Worm (Caenorhabditis elegans): ENCODE results near the gene F38B7.10.
A peak's percentile ranks its signal among the peaks of the same experiment; 100 is the strongest.

F38B7.10 gene

ce11 chrV:11531831-11532534 is 13.3 kb upstream of the F38B7.10 start (continued):
- TF ChIP-seq lin-13 (GFP tag; optimal IDR thresholded peaks at IDR 0.05) = peak; percentile 30
- peak; percentile 98 for TF ChIP-seq mxl-3 (GFP tag; optimal IDR thresholded peaks at IDR 0.05)
- peak; percentile 62 for TF ChIP-seq nhr-10 (tag; optimal IDR thresholded peaks at IDR 0.05)
- TF ChIP-seq mep-1 (tag; optimal IDR thresholded peaks at IDR 0.05) = peak; percentile 81
- no peak for TF ChIP-seq Y75B8A.6 (GFP tag; IDR thresholded peaks at IDR 0.05)
- no peak for TF ChIP-seq D1046.2 (GFP tag; IDR thresholded peaks at IDR 0.05)
- TF ChIP-seq lin-15B (tag; optimal IDR thresholded peaks at IDR 0.05) = no peak
- no peak for TF ChIP-seq ztf-11 (tag; optimal IDR thresholded peaks at IDR 0.05)
- TF ChIP-seq nhr-42 (GFP tag; IDR thresholded peaks at IDR 0.05) = no peak
- peak; percentile 59; the same call in 1 of the 2 replicates for TF ChIP-seq ceh-20 (GFP tag; IDR thresholded peaks at IDR 0.05)
- no peak for TF ChIP-seq snpc-1.2 (GFP tag; IDR thresholded peaks at IDR 0.05)
- peak; percentile 78 to 96 for TF ChIP-seq mdl-1 (tag; optimal IDR thresholded peaks at IDR 0.05)
- TF ChIP-seq hlh-11 (tag; optimal IDR thresholded peaks at IDR 0.05) = peak; percentile 99
- peak; percentile 43; the same call in 1 of the 2 replicates for TF ChIP-seq ctbp-1 (GFP tag; IDR thresholded peaks at IDR 0.05)
- TF ChIP-seq nhr-77 (tag; optimal IDR thresholded peaks at IDR 0.05) = peak; percentile 40
- TF ChIP-seq dve-1 (tag; optimal IDR thresholded peaks at IDR 0.05; ENCODE audit: insufficient read depth) = peak; percentile 92
- 0 out of 2 replicates have a peak, but pooled peaks have one; percentile 24 for TF ChIP-seq nhr-41 (GFP tag; IDR thresholded peaks at IDR 0.05)
- TF ChIP-seq ama-1 (optimal IDR thresholded peaks at IDR 0.05) = no peak
- TF ChIP-seq daf-16 (GFP tag; optimal IDR thresholded peaks at IDR 0.05) = peak; percentile 62 to 96
- TF ChIP-seq daf-16 (tag; optimal IDR thresholded peaks at IDR 0.05) = peak; percentile 91
- no peak for TF ChIP-seq zag-1 (tag; optimal IDR thresholded peaks at IDR 0.05)
- TF ChIP-seq nhr-28 (tag; optimal IDR thresholded peaks at IDR 0.05) = peak; percentile 94
- 0 out of 2 replicates have a peak, but pooled peaks have one; percentile 31 for TF ChIP-seq mdt-29 (GFP tag; IDR thresholded peaks at IDR 0.05)
- TF ChIP-seq lin-39 (tag; optimal IDR thresholded peaks at IDR 0.05) = no peak
- TF ChIP-seq aly-2 (tag; optimal IDR thresholded peaks at IDR 0.05) = no peak
- no peak for TF ChIP-seq Y5F2A.4 (GFP tag; optimal IDR thresholded peaks at IDR 0.05)
- no peak for TF ChIP-seq egl-43 (GFP tag; IDR thresholded peaks at IDR 0.05)
- no peak for TF ChIP-seq F37D6.2 (tag; optimal IDR thresholded peaks at IDR 0.05)
- TF ChIP-seq skn-1 (tag; optimal IDR thresholded peaks at IDR 0.05) = no peak
- TF ChIP-seq unc-62 (GFP tag; optimal IDR thresholded peaks at IDR 0.05 in 1 of 2) = peak in 1 of 2 experiments; percentile 98
- no peak for TF ChIP-seq unc-62 (tag; optimal IDR thresholded peaks at IDR 0.05)
- peak; percentile 80 for TF ChIP-seq nhr-25 (tag; optimal IDR thresholded peaks at IDR 0.05; ENCODE audit: borderline replicate concordance, insufficient read depth)
- TF ChIP-seq Y105C5A.15 (GFP tag; IDR thresholded peaks at IDR 0.05) = no peak
- TF ChIP-seq lin-38 (GFP tag; IDR thresholded peaks at IDR 0.05) = peak; percentile 48
- TF ChIP-seq daf-19 (GFP tag; conservative IDR thresholded peaks at IDR 0.05) = no peak
- TF ChIP-seq aha-1 (tag) = peak; percentile 88
- TF ChIP-seq snpc-4 (tag; optimal IDR thresholded peaks at IDR 0.05) = no peak

ce11 chrV:11532535-11532853 is 12.8 kb upstream of the F38B7.10 start:
- TF ChIP-seq F37D6.2 (tag; optimal IDR thresholded peaks at IDR 0.05) = no peak
- TF ChIP-seq aly-2 (tag; optimal IDR thresholded peaks at IDR 0.05) = no peak
- TF ChIP-seq zag-1 (tag; optimal IDR thresholded peaks at IDR 0.05) = no peak
- peak; percentile 11 for TF ChIP-seq ama-1 (optimal IDR thresholded peaks at IDR 0.05)
- TF ChIP-seq fos-1 (tag; optimal IDR thresholded peaks at IDR 0.05) = no peak
- TF ChIP-seq dmd-6 (GFP tag; IDR thresholded peaks at IDR 0.05) = 0 out of 2 replicates have a peak, but pooled peaks have one; percentile 4
- no peak for TF ChIP-seq T20F7.1 (GFP tag; optimal IDR thresholded peaks at IDR 0.05)
- TF ChIP-seq aha-1 (tag) = peak; percentile 24
- TF ChIP-seq unc-62 (GFP tag; optimal IDR thresholded peaks at IDR 0.05 in 1 of 2) = peak in 1 of 2 experiments; percentile 93
- no peak for TF ChIP-seq unc-62 (tag; optimal IDR thresholded peaks at IDR 0.05)
- TF ChIP-seq hmg-1.1 (GFP tag; IDR thresholded peaks at IDR 0.05) = no peak
- no peak for TF ChIP-seq dve-1 (tag; optimal IDR thresholded peaks at IDR 0.05; ENCODE audit: insufficient read depth)
- no peak for TF ChIP-seq lin-39 (tag; optimal IDR thresholded peaks at IDR 0.05)
- no peak for TF ChIP-seq nhr-237 (tag; optimal IDR thresholded peaks at IDR 0.05)
- 0 out of 2 replicates have a peak, but pooled peaks have one; percentile 10 for TF ChIP-seq ctbp-1 (GFP tag; IDR thresholded peaks at IDR 0.05)
- no peak for TF ChIP-seq pqm-1 (tag; optimal IDR thresholded peaks at IDR 0.05)
